Worm (Caenorhabditis elegans) whole organism, L4 larva: ENCODE data around the gene T05C12.1.

ENCODE experiments used
- F49E8.2 ChIP-seq: sonication (generic microtip); optimal IDR thresholded peaks from 2 replicates; lab custom pipeline; 2016; ENCODE audit warnings: missing compliant biosample characterization, mild to moderate bottlenecking, missing genetic modification characterization, borderline replicate concordance
- R02D3.7 ChIP-seq: fragments of 150-350 bp; sonication (generic microtip); optimal IDR thresholded peaks from 3 replicates; lab custom pipeline; 2014; ENCODE audit warnings: missing biosample characterization, missing genetic modification characterization
- T20F7.1 ChIP-seq: fragments of 200-800 bp; sonication (Bioruptor generic); optimal IDR thresholded peaks from 2 replicates; lab custom pipeline; 2018; ENCODE audit warnings: mild to moderate bottlenecking, missing genetic modification characterization, missing compliant biosample characterization
- T26A8.4 ChIP-seq: fragments of 200-800 bp; sonication (Bioruptor generic); IDR thresholded peaks from 2 replicates; pipeline ENCODE4 v1.3.6; 2022; ENCODE audit warnings: missing genetic modification characterization, missing compliant biosample characterization
- Y105C5A.15 ChIP-seq: fragments of 200-800 bp; sonication (Bioruptor generic); IDR thresholded peaks from 2 replicates; pipeline ENCODE4 v1.3.6; 2022; ENCODE audit warnings: missing genetic modification characterization, missing compliant biosample characterization
- Y75B8A.6 ChIP-seq: fragments of 200-800 bp; sonication (Bioruptor generic); IDR thresholded peaks from 2 replicates; pipeline ENCODE4 v1.3.6; 2022; ENCODE audit warnings: missing genetic modification reagents, missing genetic modification characterization, missing compliant biosample characterization
- ZK546.5 ChIP-seq, 2 experiments: sonication (generic microtip); optimal IDR thresholded peaks; 2 replicates each; lab custom pipeline; 2017; ENCODE audit warnings: missing biosample characterization in 2 of 2, missing genetic modification characterization in 2 of 2
- aha-1 ChIP-seq: fragments of 150-350 bp; peaks from one replicate; lab custom pipeline; 2014; ENCODE audit warnings: missing biosample characterization, missing genetic modification characterization
- aly-2 ChIP-seq: sonication (generic microtip); optimal IDR thresholded peaks from 2 replicates; lab custom pipeline; 2018; ENCODE audit warnings: missing biosample characterization, missing genetic modification characterization
- ama-1 ChIP-seq: fragments of 150-350 bp; optimal IDR thresholded peaks from 2 replicates; lab custom pipeline; 2014; ENCODE audit warnings: inconsistent platforms, mixed read lengths
- ceh-44 ChIP-seq: fragments of 200-800 bp; sonication (Bioruptor generic); IDR thresholded peaks from 2 replicates; pipeline ENCODE4 v1.3.6; 2022; ENCODE audit warnings: missing genetic modification reagents, missing genetic modification characterization, missing compliant biosample characterization
- ceh-62 ChIP-seq: sonication (generic microtip); optimal IDR thresholded peaks from 2 replicates; lab custom pipeline; 2017; ENCODE audit warnings: missing biosample characterization, missing genetic modification characterization
- daf-16 ChIP-seq, 3 experiments: sonication (generic microtip); optimal IDR thresholded peaks; 2 replicates each; lab custom pipeline; 2016 to 2017; ENCODE audit warnings: missing genetic modification characterization in 3 of 3, missing genetic modification reagents in 3 of 3, mild to moderate bottlenecking in 2 of 3, missing compliant biosample characterization in 2 of 3, missing biosample characterization in 1 of 3, moderate library complexity in 1 of 3
- dmd-6 ChIP-seq: fragments of 200-800 bp; sonication (Bioruptor generic); IDR thresholded peaks from 2 replicates; pipeline ENCODE4 v1.3.6; 2022; ENCODE audit warnings: missing genetic modification reagents, missing genetic modification characterization, missing compliant biosample characterization
- dmd-9 ChIP-seq: fragments of 200-800 bp; sonication (Bioruptor generic); IDR thresholded peaks from 2 replicates; pipeline ENCODE4 v1.3.6; 2022; ENCODE audit warnings: missing genetic modification reagents, missing genetic modification characterization, missing compliant biosample characterization
- dpl-1 ChIP-seq: fragments of 150-350 bp; optimal IDR thresholded peaks from 2 replicates; lab custom pipeline; 2014; ENCODE audit warnings: missing biosample characterization, missing genetic modification reagents, missing genetic modification characterization
- fkh-10 ChIP-seq: fragments of 150-350 bp; optimal IDR thresholded peaks from 2 replicates; lab custom pipeline; 2014; ENCODE audit warnings: missing biosample characterization, missing genetic modification reagents, missing genetic modification characterization
- hlh-11 ChIP-seq: fragments of 200-800 bp; sonication (Bioruptor generic); optimal IDR thresholded peaks from 2 replicates; lab custom pipeline; 2018; ENCODE audit warnings: mild to moderate bottlenecking, missing genetic modification characterization, missing compliant biosample characterization
- hlh-30 ChIP-seq: sonication (generic microtip); optimal IDR thresholded peaks from 2 replicates; lab custom pipeline; 2017; ENCODE audit warnings: antibody characterized with exemption, mild to moderate bottlenecking, missing genetic modification characterization, missing compliant biosample characterization; ENCODE audit not compliant: insufficient read depth
- lin-1 ChIP-seq: fragments of 200-800 bp; sonication (Bioruptor generic); IDR thresholded peaks from 2 replicates; pipeline ENCODE4 v1.3.6; 2022; ENCODE audit warnings: missing genetic modification reagents, missing genetic modification characterization, missing compliant biosample characterization
- lin-13 ChIP-seq: fragments of 150-350 bp; optimal IDR thresholded peaks from 2 replicates; lab custom pipeline; 2014; ENCODE audit warnings: missing biosample characterization, missing genetic modification reagents, missing genetic modification characterization
- lin-29 ChIP-seq: fragments of 200-800 bp; sonication (Bioruptor generic); IDR thresholded peaks from 2 replicates; pipeline ENCODE4 v1.3.6; 2022; ENCODE audit warnings: missing genetic modification reagents, missing genetic modification characterization, missing compliant biosample characterization
- madf-9 ChIP-seq: fragments of 200-800 bp; sonication (Bioruptor generic); conservative IDR thresholded peaks from 2 replicates; pipeline ENCODE4 v1.3.6; 2022; ENCODE audit warnings: missing genetic modification reagents, missing genetic modification characterization, missing compliant biosample characterization
- mep-1 ChIP-seq: fragments of 150-350 bp; sonication (generic microtip); optimal IDR thresholded peaks from 3 replicates; lab custom pipeline; 2014; ENCODE audit warnings: missing biosample characterization, missing genetic modification characterization
- mes-2 ChIP-seq: sonication (generic microtip); optimal IDR thresholded peaks from 2 replicates; lab custom pipeline; 2016; ENCODE audit warnings: missing genotype, mild to moderate bottlenecking, missing genetic modification characterization, missing compliant biosample characterization; ENCODE audit not compliant: poor library complexity, severe bottlenecking
- mxl-2 ChIP-seq: fragments of 200-800 bp; sonication (Bioruptor generic); conservative IDR thresholded peaks from 2 replicates; pipeline ENCODE4 v1.3.6; 2022; ENCODE audit warnings: missing genetic modification reagents, missing genetic modification characterization, missing compliant biosample characterization
- nhr-10 ChIP-seq: fragments of 150-350 bp; optimal IDR thresholded peaks from 2 replicates; lab custom pipeline; 2014; ENCODE audit warnings: missing biosample characterization, missing genetic modification characterization
- nhr-11 ChIP-seq: fragments of 150-350 bp; optimal IDR thresholded peaks from 2 replicates; lab custom pipeline; 2014; ENCODE audit warnings: missing biosample characterization, missing genetic modification characterization
- nhr-237 ChIP-seq: sonication (generic microtip); optimal IDR thresholded peaks from 2 replicates; lab custom pipeline; 2017; ENCODE audit warnings: missing biosample characterization, missing genetic modification characterization
- nhr-28 ChIP-seq: fragments of 150-350 bp; optimal IDR thresholded peaks from 2 replicates; lab custom pipeline; 2014; ENCODE audit warnings: missing biosample characterization, missing genetic modification characterization
- nhr-41 ChIP-seq: fragments of 200-800 bp; sonication (Bioruptor generic); IDR thresholded peaks from 2 replicates; pipeline ENCODE4 v1.3.6; 2022; ENCODE audit warnings: missing genetic modification reagents, missing genetic modification characterization, missing compliant biosample characterization
- php-3 ChIP-seq: fragments of 200-800 bp; sonication (Bioruptor generic); IDR thresholded peaks from 2 replicates; pipeline ENCODE4 v1.3.6; 2022; ENCODE audit warnings: missing genetic modification reagents, missing genetic modification characterization, missing compliant biosample characterization
- pqm-1 ChIP-seq: sonication (generic microtip); optimal IDR thresholded peaks from 2 replicates; lab custom pipeline; 2017; ENCODE audit warnings: missing biosample characterization, missing genetic modification characterization
- snpc-1.2 ChIP-seq: fragments of 200-800 bp; sonication (Bioruptor generic); IDR thresholded peaks from 2 replicates; pipeline ENCODE4 v1.3.6; 2022; ENCODE audit warnings: missing genetic modification reagents, missing genetic modification characterization, missing compliant biosample characterization
- spr-1 ChIP-seq: sonication (generic microtip); optimal IDR thresholded peaks from 2 replicates; lab custom pipeline; 2016; ENCODE audit warnings: mild to moderate bottlenecking, missing genetic modification characterization, missing compliant biosample characterization
- spr-3 ChIP-seq: fragments of 200-800 bp; sonication (Bioruptor generic); optimal IDR thresholded peaks from 2 replicates; lab custom pipeline; 2018; ENCODE audit warnings: mild to moderate bottlenecking, missing genetic modification characterization, missing compliant biosample characterization
- unc-130 ChIP-seq: sonication (generic microtip); optimal IDR thresholded peaks from 2 replicates; lab custom pipeline; 2016; ENCODE audit warnings: missing genetic modification reagents, missing genetic modification characterization, missing compliant biosample characterization
- unc-62 ChIP-seq, 3 experiments: fragments of 150-350 bp in 1 of 3; sonication (generic microtip); optimal IDR thresholded peaks in 2 of 3; peaks in 1 of 3; 1 replicate in 1 of 3; 2 replicates in 2 of 3; lab custom pipeline; 2014 to 2017; ENCODE audit warnings: missing biosample characterization in 3 of 3, missing genetic modification characterization in 3 of 3, missing genetic modification reagents in 3 of 3, missing genotype in 1 of 3
- zag-1 ChIP-seq: fragments of 150-350 bp; optimal IDR thresholded peaks from 2 replicates; lab custom pipeline; 2014; ENCODE audit warnings: missing biosample characterization, missing genetic modification characterization
- zfp-3 ChIP-seq: fragments of 200-800 bp; sonication (Bioruptor generic); conservative IDR thresholded peaks from 2 replicates; pipeline ENCODE4 v1.3.6; 2022; ENCODE audit warnings: missing genetic modification reagents, missing genetic modification characterization, missing compliant biosample characterization
- zip-2 ChIP-seq: fragments of 150-350 bp; optimal IDR thresholded peaks from 2 replicates; lab custom pipeline; 2014; ENCODE audit warnings: missing biosample characterization, missing genetic modification characterization
- ztf-11 ChIP-seq: fragments of 150-350 bp; optimal IDR thresholded peaks from 2 replicates; lab custom pipeline; 2014; ENCODE audit warnings: missing biosample characterization, missing genetic modification characterization

Gene T05C12.1

DNA sequence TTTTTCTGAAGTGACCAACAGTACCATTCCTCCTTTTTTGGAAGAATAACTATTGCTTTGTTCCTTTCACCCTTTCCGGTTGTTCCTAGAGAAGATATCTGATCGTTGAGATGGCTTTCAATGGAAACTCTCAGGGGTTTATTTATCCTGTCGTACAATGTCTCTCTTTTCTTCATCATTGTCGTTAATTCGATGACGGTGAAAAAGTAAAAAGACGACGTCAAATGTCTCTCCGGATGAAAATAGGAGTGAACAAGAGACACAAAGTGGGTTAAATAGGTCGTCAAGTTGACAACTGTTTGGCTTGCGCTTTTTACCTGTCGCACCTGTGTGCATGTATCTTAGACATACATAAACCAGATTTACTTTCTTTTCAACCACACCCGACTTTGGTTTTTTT is 20.4 kb downstream of the T05C12.1 start:
- TF ChIP-seq unc-62 (GFP tag; optimal IDR thresholded peaks at IDR 0.05 in 1 of 2; lab: Kevin White, UChicago) (peak in 1 of 2 experiments; percentile 49), unc-62 (tag; optimal IDR thresholded peaks at IDR 0.05; lab: Kevin White, UChicago) (no peak), ztf-11 (tag; lab: Kevin White, UChicago) (no peak)

DNA sequence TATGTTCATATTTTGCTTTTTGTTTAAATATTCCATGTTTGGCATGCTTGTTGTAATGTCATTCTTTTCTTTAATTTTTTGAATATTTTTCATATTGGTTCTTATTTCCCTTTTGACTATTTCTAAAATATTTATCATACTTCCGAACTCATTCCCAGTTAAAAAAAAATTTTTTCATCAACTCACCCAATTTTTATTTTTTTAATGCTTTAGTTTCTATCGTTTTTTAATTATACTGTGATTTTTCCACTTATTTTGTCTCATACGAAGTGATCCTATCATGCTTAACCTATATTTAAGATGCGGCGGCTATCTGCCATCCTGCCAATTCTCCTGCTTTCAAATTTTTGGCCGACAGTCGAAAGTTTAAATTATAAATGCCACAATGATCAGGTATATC is 25.0 kb downstream of the T05C12.1 start, which contains the start of gene qua-1:
Gene qua-1 (plus strand): TSS at position 301 of the 400 bp plus-strand sequence.
- TF ChIP-seq T20F7.1 (no peak), madf-9 (GFP tag; lab: Robert Waterston, UW) (no peak), ztf-11 (tag; lab: Kevin White, UChicago) (no peak), nhr-10 (tag; lab: Kevin White, UChicago) (no peak), lin-1 (no peak), aly-2 (tag; lab: Kevin White, UChicago) (no peak)

- TF ChIP-seq aha-1 (tag; lab: Kevin White, UChicago) (peak; percentile 78), T26A8.4 (GFP tag; lab: Robert Waterston, UW) (no peak)
Measured at ce11 chrII:8199803-8200202, 26.3 kb downstream of the T05C12.1 start.

DNA sequence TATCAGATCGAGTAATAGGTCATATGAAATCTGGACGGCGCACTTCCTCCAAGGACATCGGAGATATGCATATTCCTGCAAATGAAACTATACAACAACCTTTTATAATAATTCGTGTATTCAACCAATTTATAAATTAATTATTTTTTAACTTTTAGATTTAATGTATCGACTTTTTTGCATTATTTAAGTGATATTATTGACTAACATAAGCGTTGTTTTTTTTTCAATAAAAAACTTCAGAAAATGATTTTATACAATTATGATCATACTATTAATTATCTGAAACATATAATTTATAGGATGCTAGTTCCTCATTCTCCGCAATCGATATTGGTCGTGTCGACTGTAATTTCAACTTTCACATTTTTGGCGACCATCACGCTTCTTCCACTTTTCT is 30.6 kb downstream of the T05C12.1 start, which contains the start of gene col-76:
Gene col-76 (plus strand): TSS at position 301 of the 400 bp plus-strand sequence.
- no peak for TF ChIP-seq nhr-11 (tag; lab: Kevin White, UChicago)
- TF ChIP-seq zfp-3 (GFP tag; lab: Robert Waterston, UW): no peak
- no peak for TF ChIP-seq lin-29 (GFP tag; lab: Robert Waterston, UW)
- no peak for TF ChIP-seq unc-130 (GFP tag; lab: Kevin White, UChicago)
- no peak for TF ChIP-seq php-3 (GFP tag; lab: Robert Waterston, UW)
- TF ChIP-seq mes-2 (tag; lab: Kevin White, UChicago): no peak
- no peak for TF ChIP-seq lin-1
- TF ChIP-seq mxl-2 (GFP tag; lab: Robert Waterston, UW): no peak
- no peak for TF ChIP-seq T26A8.4 (GFP tag; lab: Robert Waterston, UW)
- TF ChIP-seq nhr-41: no peak
- no peak for TF ChIP-seq ama-1 (lab: Kevin White, UChicago)
- TF ChIP-seq, all 104 proteins: peak for 0

DNA sequence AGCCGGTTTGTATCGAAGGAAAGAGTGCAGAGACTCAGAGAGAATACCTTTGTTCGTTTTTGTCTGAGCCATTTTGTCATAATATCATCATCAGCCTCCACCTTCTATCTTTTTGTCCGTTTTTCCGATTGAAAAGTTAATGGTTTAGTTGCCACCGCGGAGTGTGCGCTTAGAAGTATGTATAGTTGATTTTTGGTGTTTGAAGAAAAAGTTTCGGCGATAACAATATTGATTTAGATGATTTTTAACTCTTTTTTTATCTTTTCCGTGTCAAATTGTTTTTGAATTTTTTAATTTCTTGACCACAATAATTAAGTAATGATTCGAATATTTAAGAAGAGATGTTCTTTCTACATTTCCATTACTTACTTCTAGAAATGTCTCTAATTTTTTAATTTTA is 32.1 kb downstream of the T05C12.1 start:
- TF ChIP-seq Y105C5A.15 (GFP tag; lab: Robert Waterston, UW) (no peak), nhr-28 (tag; lab: Kevin White, UChicago) (peak; percentile 59), pqm-1 (peak; percentile 40), F49E8.2 (tag; lab: Kevin White, UChicago) (no peak), daf-16 (GFP tag; optimal IDR thresholded peaks at IDR 0.05; lab: Kevin White, UChicago) (no peak), daf-16 (tag; optimal IDR thresholded peaks at IDR 0.05; lab: Kevin White, UChicago) (peak; percentile 2), lin-13 (GFP tag; lab: Kevin White, UChicago) (no peak), T26A8.4 (GFP tag; lab: Robert Waterston, UW) (no peak), ceh-62 (tag; lab: Kevin White, UChicago) (no peak), lin-29 (GFP tag; lab: Robert Waterston, UW) (no peak), fkh-10 (GFP tag; lab: Kevin White, UChicago) (no peak), snpc-1.2 (GFP tag; lab: Robert Waterston, UW) (no peak)

DNA sequence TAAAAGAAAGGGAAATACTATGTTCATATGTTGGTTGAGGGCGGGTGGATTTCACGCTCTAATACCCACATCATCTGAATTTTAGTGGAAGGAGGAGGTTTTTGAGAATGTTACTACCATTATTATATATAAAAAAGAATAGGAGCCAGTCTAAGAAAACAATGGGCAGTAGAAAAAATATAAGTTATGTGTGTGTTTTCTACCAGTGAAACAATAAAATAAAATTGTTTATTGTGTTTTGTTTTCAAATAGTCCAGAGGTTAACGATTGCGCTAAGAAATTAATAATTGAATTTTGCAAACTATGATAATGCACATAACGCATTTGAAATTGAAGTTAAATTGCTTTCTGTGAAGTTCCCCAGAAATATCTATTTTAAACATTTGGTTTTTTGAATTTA is 36.0 kb downstream of the T05C12.1 start, which contains the start of gene M110.8:
Gene M110.8 (minus strand): TSS at position 101 of the 400 bp plus-strand sequence.
- TF ChIP-seq Y105C5A.15 (GFP tag; lab: Robert Waterston, UW): no peak
- TF ChIP-seq ZK546.5 (tag; optimal IDR thresholded peaks at IDR 0.05; lab: Kevin White, UChicago): no peak
- TF ChIP-seq hlh-30 (tag; lab: Kevin White, UChicago): no peak
- no peak for TF ChIP-seq mep-1 (tag; lab: Kevin White, UChicago)
- no peak for TF ChIP-seq nhr-237 (tag; lab: Kevin White, UChicago)
- no peak for TF ChIP-seq spr-1
- TF ChIP-seq dmd-9 (GFP tag; lab: Robert Waterston, UW): no peak
- no peak for TF ChIP-seq R02D3.7 (tag; lab: Kevin White, UChicago)
- no peak for TF ChIP-seq spr-3 (GFP tag; lab: Kevin White, UChicago)
- no peak for TF ChIP-seq dpl-1
- TF ChIP-seq Y75B8A.6: no peak
- no peak for TF ChIP-seq mes-2 (tag; lab: Kevin White, UChicago)
- TF ChIP-seq ceh-44 (GFP tag; lab: Robert Waterston, UW): no peak
- no peak for TF ChIP-seq hlh-11 (tag; lab: Kevin White, UChicago)
- no peak for TF ChIP-seq zip-2
- TF ChIP-seq dmd-6 (GFP tag; lab: Robert Waterston, UW): no peak
- TF ChIP-seq T26A8.4 (GFP tag; lab: Robert Waterston, UW): no peak
- TF ChIP-seq zag-1 (tag; lab: Kevin White, UChicago): no peak
